Worm (Caenorhabditis elegans) whole organism, L4 larva: ENCODE data around the gene M01F1.8.

Experiments used
- D1046.2 ChIP-seq: fragments of 200-800 bp; sonication (Bioruptor generic); IDR thresholded peaks from 2 replicates; pipeline ENCODE4 v1.3.6; 2022; ENCODE audit warnings: missing genetic modification characterization, missing compliant biosample characterization
- F10B5.3 ChIP-seq: sonication (generic microtip); optimal IDR thresholded peaks from 2 replicates; lab custom pipeline; 2016; ENCODE audit warnings: mild to moderate bottlenecking, missing genetic modification characterization, missing compliant biosample characterization
- F44E2.7 ChIP-seq: fragments of 200-800 bp; sonication (Bioruptor generic); IDR thresholded peaks from 2 replicates; pipeline ENCODE4 v2.1.2; 2022; ENCODE audit warnings: missing genetic modification characterization, missing compliant biosample characterization
- F49E8.2 ChIP-seq: sonication (generic microtip); optimal IDR thresholded peaks from 2 replicates; lab custom pipeline; 2016; ENCODE audit warnings: missing compliant biosample characterization, mild to moderate bottlenecking, missing genetic modification characterization, borderline replicate concordance
- T20F7.1 ChIP-seq: fragments of 200-800 bp; sonication (Bioruptor generic); optimal IDR thresholded peaks from 2 replicates; lab custom pipeline; 2018; ENCODE audit warnings: mild to moderate bottlenecking, missing genetic modification characterization, missing compliant biosample characterization
- T26A8.4 ChIP-seq: fragments of 200-800 bp; sonication (Bioruptor generic); IDR thresholded peaks from 2 replicates; pipeline ENCODE4 v1.3.6; 2022; ENCODE audit warnings: missing genetic modification characterization, missing compliant biosample characterization
- Y105C5A.15 ChIP-seq: fragments of 200-800 bp; sonication (Bioruptor generic); IDR thresholded peaks from 2 replicates; pipeline ENCODE4 v1.3.6; 2022; ENCODE audit warnings: missing genetic modification characterization, missing compliant biosample characterization
- Y5F2A.4 ChIP-seq: fragments of 200-800 bp; sonication (Bioruptor generic); optimal IDR thresholded peaks from 2 replicates; lab custom pipeline; 2018; ENCODE audit warnings: mild to moderate bottlenecking, missing genetic modification characterization, missing compliant biosample characterization
- ZK337.2 ChIP-seq: fragments of 200-800 bp; sonication (Bioruptor generic); IDR thresholded peaks from 2 replicates; pipeline ENCODE4 v1.3.6; 2022; ENCODE audit warnings: missing genetic modification reagents, missing genetic modification characterization, missing compliant biosample characterization
- aha-1 ChIP-seq: fragments of 150-350 bp; peaks from one replicate; lab custom pipeline; 2014; ENCODE audit warnings: missing biosample characterization, missing genetic modification characterization
- aly-2 ChIP-seq: sonication (generic microtip); optimal IDR thresholded peaks from 2 replicates; lab custom pipeline; 2018; ENCODE audit warnings: missing biosample characterization, missing genetic modification characterization
- ama-1 ChIP-seq: fragments of 150-350 bp; optimal IDR thresholded peaks from 2 replicates; lab custom pipeline; 2014; ENCODE audit warnings: inconsistent platforms, mixed read lengths
- arid-1 ChIP-seq: fragments of 200-800 bp; sonication (Bioruptor generic); conservative IDR thresholded peaks from 2 replicates; pipeline ENCODE4 v1.3.6; 2022; ENCODE audit warnings: missing genetic modification reagents, missing genetic modification characterization, missing compliant biosample characterization
- attf-4 ChIP-seq: sonication (generic microtip); optimal IDR thresholded peaks from 3 replicates; lab custom pipeline; 2017; ENCODE audit warnings: missing biosample characterization, missing genetic modification characterization
- ceh-32 ChIP-seq: sonication (generic microtip); optimal IDR thresholded peaks from 2 replicates; lab custom pipeline; 2016; ENCODE audit warnings: mild to moderate bottlenecking, missing genetic modification characterization, missing compliant biosample characterization; ENCODE audit not compliant: poor library complexity
- ceh-62 ChIP-seq: sonication (generic microtip); optimal IDR thresholded peaks from 2 replicates; lab custom pipeline; 2017; ENCODE audit warnings: missing biosample characterization, missing genetic modification characterization
- ces-1 ChIP-seq: fragments of 150-350 bp; sonication (generic microtip); optimal IDR thresholded peaks from 4 replicates; lab custom pipeline; 2014; ENCODE audit warnings: missing biosample characterization, missing genetic modification reagents, missing genetic modification characterization
- ctbp-1 ChIP-seq: fragments of 200-800 bp; sonication (Bioruptor generic); IDR thresholded peaks from 2 replicates; pipeline ENCODE4 v1.3.6; 2022; ENCODE audit warnings: missing genetic modification reagents, missing genetic modification characterization, missing compliant biosample characterization
- daf-12 ChIP-seq: fragments of 150-350 bp; optimal IDR thresholded peaks from 2 replicates; lab custom pipeline; 2014; ENCODE audit warnings: missing biosample characterization, missing genetic modification reagents, missing genetic modification characterization
- daf-19 ChIP-seq: fragments of 200-800 bp; sonication (Bioruptor generic); conservative IDR thresholded peaks from 2 replicates; pipeline ENCODE4 v1.3.6; 2022; ENCODE audit warnings: missing genetic modification characterization, missing compliant biosample characterization
- dmd-6 ChIP-seq: fragments of 200-800 bp; sonication (Bioruptor generic); IDR thresholded peaks from 2 replicates; pipeline ENCODE4 v1.3.6; 2022; ENCODE audit warnings: missing genetic modification reagents, missing genetic modification characterization, missing compliant biosample characterization
- dmd-8 ChIP-seq: fragments of 200-800 bp; sonication (Bioruptor generic); IDR thresholded peaks from 2 replicates; pipeline ENCODE4 v1.3.6; 2022; ENCODE audit warnings: missing genetic modification characterization, missing compliant biosample characterization
- dve-1 ChIP-seq: sonication (generic microtip); optimal IDR thresholded peaks from 2 replicates; lab custom pipeline; 2017; ENCODE audit warnings: antibody characterized with exemption, mild to moderate bottlenecking, missing genetic modification characterization, missing compliant biosample characterization; ENCODE audit not compliant: insufficient read depth
- egl-27 ChIP-seq: sonication (generic microtip); optimal IDR thresholded peaks from 3 replicates; lab custom pipeline; 2017; ENCODE audit warnings: missing biosample characterization, missing genetic modification reagents, missing genetic modification characterization
- fkh-10 ChIP-seq: fragments of 150-350 bp; optimal IDR thresholded peaks from 2 replicates; lab custom pipeline; 2014; ENCODE audit warnings: missing biosample characterization, missing genetic modification reagents, missing genetic modification characterization
- hlh-30 ChIP-seq: sonication (generic microtip); optimal IDR thresholded peaks from 2 replicates; lab custom pipeline; 2017; ENCODE audit warnings: antibody characterized with exemption, mild to moderate bottlenecking, missing genetic modification characterization, missing compliant biosample characterization; ENCODE audit not compliant: insufficient read depth
- jun-1 ChIP-seq: fragments of 150-350 bp; optimal IDR thresholded peaks from 2 replicates; lab custom pipeline; 2014; ENCODE audit warnings: missing biosample characterization, missing genetic modification reagents, missing genetic modification characterization
- lin-39 ChIP-seq: fragments of 150-350 bp; optimal IDR thresholded peaks from 2 replicates; lab custom pipeline; 2014; ENCODE audit warnings: missing biosample characterization, missing genetic modification reagents, missing genetic modification characterization
- lir-3 ChIP-seq: sonication (generic microtip); optimal IDR thresholded peaks from 2 replicates; lab custom pipeline; 2016; ENCODE audit warnings: mild to moderate bottlenecking, missing genetic modification characterization, missing compliant biosample characterization
- lsy-2 ChIP-seq, 2 experiments: fragments of 150-350 bp in 1 of 2; sonication (generic microtip) in 1 of 2; optimal IDR thresholded peaks; 2 replicates each; lab custom pipeline; 2014 to 2017; ENCODE audit warnings: missing biosample characterization in 2 of 2, missing genetic modification characterization in 2 of 2
- madf-9 ChIP-seq: fragments of 200-800 bp; sonication (Bioruptor generic); conservative IDR thresholded peaks from 2 replicates; pipeline ENCODE4 v1.3.6; 2022; ENCODE audit warnings: missing genetic modification reagents, missing genetic modification characterization, missing compliant biosample characterization
- mdl-1 ChIP-seq, 2 experiments: fragments of 150-350 bp in 1 of 2; sonication (generic microtip) in 1 of 2; optimal IDR thresholded peaks; 2 replicates each; lab custom pipeline; 2014 to 2017; ENCODE audit warnings: missing biosample characterization in 2 of 2, missing genetic modification characterization in 2 of 2
- mep-1 ChIP-seq: fragments of 150-350 bp; sonication (generic microtip); optimal IDR thresholded peaks from 3 replicates; lab custom pipeline; 2014; ENCODE audit warnings: missing biosample characterization, missing genetic modification characterization
- nhr-10 ChIP-seq: fragments of 150-350 bp; optimal IDR thresholded peaks from 2 replicates; lab custom pipeline; 2014; ENCODE audit warnings: missing biosample characterization, missing genetic modification characterization
- nhr-102 ChIP-seq: sonication (generic microtip); optimal IDR thresholded peaks from 2 replicates; lab custom pipeline; 2016; ENCODE audit warnings: mild to moderate bottlenecking, missing genetic modification characterization, moderate library complexity, missing compliant biosample characterization
- nhr-25 ChIP-seq: sonication (generic microtip); optimal IDR thresholded peaks from 2 replicates; lab custom pipeline; 2017; ENCODE audit warnings: missing genetic modification characterization, mild to moderate bottlenecking, missing compliant biosample characterization, antibody characterized with exemption, moderate library complexity, borderline replicate concordance; ENCODE audit not compliant: insufficient read depth
- nhr-28 ChIP-seq: fragments of 150-350 bp; optimal IDR thresholded peaks from 2 replicates; lab custom pipeline; 2014; ENCODE audit warnings: missing biosample characterization, missing genetic modification characterization
- nhr-76 ChIP-seq: fragments of 150-350 bp; optimal IDR thresholded peaks from 2 replicates; lab custom pipeline; 2014; ENCODE audit warnings: missing biosample characterization, missing genetic modification characterization
- php-3 ChIP-seq: fragments of 200-800 bp; sonication (Bioruptor generic); IDR thresholded peaks from 2 replicates; pipeline ENCODE4 v1.3.6; 2022; ENCODE audit warnings: missing genetic modification reagents, missing genetic modification characterization, missing compliant biosample characterization
- rbr-2 ChIP-seq: sonication (generic microtip); optimal IDR thresholded peaks from 2 replicates; lab custom pipeline; 2016; ENCODE audit warnings: missing genotype, missing genetic modification characterization, missing compliant biosample characterization
- sdz-12 ChIP-seq: fragments of 200-800 bp; sonication (Bioruptor generic); optimal IDR thresholded peaks from 2 replicates; lab custom pipeline; 2018; ENCODE audit warnings: mild to moderate bottlenecking, missing genetic modification characterization, missing compliant biosample characterization
- set-16 ChIP-seq: fragments of 200-800 bp; sonication (Bioruptor generic); IDR thresholded peaks from 2 replicates; pipeline ENCODE4 v1.3.6; 2022; ENCODE audit warnings: missing genetic modification reagents, missing genetic modification characterization, missing compliant biosample characterization
- skn-1 ChIP-seq: fragments of 150-350 bp; optimal IDR thresholded peaks from 2 replicates; lab custom pipeline; 2014; ENCODE audit warnings: missing biosample characterization, missing genetic modification characterization
- snpc-1.2 ChIP-seq: fragments of 200-800 bp; sonication (Bioruptor generic); IDR thresholded peaks from 2 replicates; pipeline ENCODE4 v1.3.6; 2022; ENCODE audit warnings: missing genetic modification reagents, missing genetic modification characterization, missing compliant biosample characterization
- snpc-4 ChIP-seq: fragments of 150-350 bp; optimal IDR thresholded peaks from 2 replicates; lab custom pipeline; 2014; ENCODE audit warnings: missing biosample characterization, missing genetic modification characterization
- tag-97 ChIP-seq: fragments of 200-800 bp; sonication (Bioruptor generic); IDR thresholded peaks from 2 replicates; pipeline ENCODE4 v1.3.6; 2022; ENCODE audit warnings: missing genetic modification characterization, missing compliant biosample characterization
- unc-39 ChIP-seq: sonication (generic microtip); optimal IDR thresholded peaks from 2 replicates; lab custom pipeline; 2017; ENCODE audit warnings: missing biosample characterization, missing genetic modification characterization
- unc-62 ChIP-seq, 3 experiments: fragments of 150-350 bp in 1 of 3; sonication (generic microtip); optimal IDR thresholded peaks in 2 of 3; peaks in 1 of 3; 1 replicate in 1 of 3; 2 replicates in 2 of 3; lab custom pipeline; 2014 to 2017; ENCODE audit warnings: missing biosample characterization in 3 of 3, missing genetic modification characterization in 3 of 3, missing genetic modification reagents in 3 of 3, missing genotype in 1 of 3
- zag-1 ChIP-seq: fragments of 150-350 bp; optimal IDR thresholded peaks from 2 replicates; lab custom pipeline; 2014; ENCODE audit warnings: missing biosample characterization, missing genetic modification characterization
- zip-11 ChIP-seq: fragments of 200-800 bp; sonication (Bioruptor generic); IDR thresholded peaks from 2 replicates; pipeline ENCODE4 v1.3.6; 2022; ENCODE audit warnings: missing genetic modification characterization, missing compliant biosample characterization
- zip-2 ChIP-seq: fragments of 150-350 bp; optimal IDR thresholded peaks from 2 replicates; lab custom pipeline; 2014; ENCODE audit warnings: missing biosample characterization, missing genetic modification characterization
- ztf-7 ChIP-seq: fragments of 150-350 bp; optimal IDR thresholded peaks from 2 replicates; lab custom pipeline; 2014; ENCODE audit warnings: missing biosample characterization, missing genetic modification characterization

M01F1.8 gene

DNA sequence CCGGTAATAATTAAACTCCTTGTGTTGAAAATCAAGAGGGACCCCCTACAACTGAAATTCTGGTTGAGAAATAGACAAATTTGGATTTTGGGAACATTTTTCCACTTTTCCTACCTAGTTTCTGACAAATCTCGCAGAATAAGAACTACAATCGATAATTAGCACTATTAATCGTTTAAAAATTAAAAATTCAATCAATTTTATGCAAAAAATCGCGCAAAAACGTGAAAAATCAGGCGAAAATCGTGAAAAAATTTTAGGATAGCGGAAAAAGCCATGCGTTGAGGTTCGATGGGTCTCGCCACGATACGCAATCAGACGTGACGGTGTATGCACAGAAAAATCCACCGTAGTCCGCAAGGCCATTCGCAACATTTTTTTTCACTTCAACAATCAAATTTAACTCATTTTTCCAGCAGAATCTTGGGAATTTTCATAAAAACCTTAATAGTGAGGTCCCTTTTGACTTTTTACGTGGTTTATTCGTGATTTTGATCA lies 2.8 kb upstream of the M01F1.8 start, which contains the start of gene lias-1 (continued):
- TF ChIP-seq aly-2: no peak
- no peak for TF ChIP-seq F10B5.3 (tag; lab: Kevin White, UChicago)
- no peak for TF ChIP-seq zip-11
- TF ChIP-seq dve-1: peak; percentile 69
- no peak for TF ChIP-seq skn-1 (tag; lab: Kevin White, UChicago)
- no peak for TF ChIP-seq daf-19 (GFP tag; lab: Robert Waterston, UW)
- no peak for TF ChIP-seq ceh-32
- no peak for TF ChIP-seq tag-97
- TF ChIP-seq ama-1 (lab: Kevin White, UChicago): peak; percentile 92
- no peak for TF ChIP-seq D1046.2 (GFP tag; lab: Robert Waterston, UW)
- peak; percentile 6 for TF ChIP-seq ztf-7 (tag; lab: Kevin White, UChicago)
- no peak for TF ChIP-seq nhr-102 (tag; lab: Kevin White, UChicago)
- no peak for TF ChIP-seq nhr-76 (tag; lab: Kevin White, UChicago)
- no peak for TF ChIP-seq dmd-8
- TF ChIP-seq nhr-28 (tag; lab: Kevin White, UChicago): peak; percentile 68
- no peak for TF ChIP-seq ctbp-1 (GFP tag; lab: Robert Waterston, UW)
- peak; percentile 24; the same call in 1 of the 2 replicates for TF ChIP-seq T26A8.4 (GFP tag; lab: Robert Waterston, UW)
- TF ChIP-seq lir-3: no peak
- TF ChIP-seq mdl-1 (tag; optimal IDR thresholded peaks at IDR 0.05; lab: Kevin White, UChicago): peak in 1 of 2 experiments; percentile 72
- TF ChIP-seq ceh-62 (tag; lab: Kevin White, UChicago): no peak
- TF ChIP-seq nhr-10: no peak
- TF ChIP-seq mep-1 (tag; lab: Kevin White, UChicago): peak; percentile 90
- TF ChIP-seq php-3 (GFP tag; lab: Robert Waterston, UW): no peak
- no peak for TF ChIP-seq F49E8.2
- no peak for TF ChIP-seq zag-1 (tag; lab: Kevin White, UChicago)
- TF ChIP-seq snpc-4: no peak
- peak; percentile 30; the same call in 1 of the 2 replicates for TF ChIP-seq arid-1
- TF ChIP-seq egl-27 (tag; lab: Kevin White, UChicago): no peak
- peak in 1 of 2 experiments; percentile 89 for TF ChIP-seq unc-62 (GFP tag; optimal IDR thresholded peaks at IDR 0.05 in 1 of 2; lab: Kevin White, UChicago)
- TF ChIP-seq unc-62 (tag; optimal IDR thresholded peaks at IDR 0.05; lab: Kevin White, UChicago): no peak
- TF ChIP-seq lsy-2 (tag; optimal IDR thresholded peaks at IDR 0.05; lab: Kevin White, UChicago): peak; percentile 83 to 98
- no peak for TF ChIP-seq sdz-12 (GFP tag; lab: Kevin White, UChicago)
- no peak for TF ChIP-seq jun-1 (tag; lab: Kevin White, UChicago)
- TF ChIP-seq daf-12 (tag; lab: Kevin White, UChicago): no peak
- no peak for TF ChIP-seq set-16 (GFP tag; lab: Robert Waterston, UW)
- peak; percentile 52 for TF ChIP-seq fkh-10 (GFP tag; lab: Kevin White, UChicago)
- no peak for TF ChIP-seq unc-39
- TF ChIP-seq T20F7.1 (GFP tag; lab: Kevin White, UChicago): peak; percentile 76
- no peak for TF ChIP-seq aha-1
- no peak for TF ChIP-seq attf-4 (tag; lab: Kevin White, UChicago)
- no peak for TF ChIP-seq ces-1
- no peak for TF ChIP-seq F44E2.7 (GFP tag; lab: Robert Waterston, UW)
- no peak for TF ChIP-seq Y105C5A.15 (GFP tag; lab: Robert Waterston, UW)
- TF ChIP-seq ZK337.2 (GFP tag; lab: Robert Waterston, UW): no peak
- TF ChIP-seq hlh-30 (tag; lab: Kevin White, UChicago): peak; percentile 82
- no peak for TF ChIP-seq zip-2
- peak; percentile 55 for TF ChIP-seq nhr-25 (tag; lab: Kevin White, UChicago)
- no peak for TF ChIP-seq Y5F2A.4 (GFP tag; lab: Kevin White, UChicago)
- TF ChIP-seq rbr-2 (tag; lab: Kevin White, UChicago): peak; percentile 60
- no peak for TF ChIP-seq lin-39 (tag; lab: Kevin White, UChicago)
- no peak for TF ChIP-seq snpc-1.2 (GFP tag; lab: Robert Waterston, UW)
- TF ChIP-seq madf-9: no peak
- TF ChIP-seq dmd-6: peak; percentile 24; the same call in 1 of the 2 replicates
